Worm (Caenorhabditis elegans) whole organism, L2 larva: Measurements from ENCODE around the gene K07F5.6.

Experiments
- C34F6.9 ChIP-seq: fragments of 150-350 bp; optimal IDR thresholded peaks from 2 replicates; lab custom pipeline; 2014; ENCODE audit warnings: missing biosample characterization, missing genetic modification characterization
- F13H6.1 ChIP-seq: sonication (generic microtip); optimal IDR thresholded peaks from 2 replicates; lab custom pipeline; 2016; ENCODE audit warnings: missing genetic modification characterization, missing compliant biosample characterization
- R02D3.7 ChIP-seq: fragments of 150-350 bp; optimal IDR thresholded peaks from 2 replicates; lab custom pipeline; 2014; ENCODE audit warnings: missing biosample characterization, missing genetic modification characterization
- Y55F3AM.14 ChIP-seq: fragments of 200-800 bp; sonication (Bioruptor generic); optimal IDR thresholded peaks from 2 replicates; lab custom pipeline; 2018; ENCODE audit warnings: mild to moderate bottlenecking, missing genetic modification characterization, missing compliant biosample characterization
- ZK546.5 ChIP-seq: sonication (generic microtip); optimal IDR thresholded peaks from 2 replicates; lab custom pipeline; 2017; ENCODE audit warnings: missing biosample characterization, missing genetic modification characterization
- alr-1 ChIP-seq: fragments of 150-350 bp; optimal IDR thresholded peaks from 2 replicates; lab custom pipeline; 2014; ENCODE audit warnings: missing biosample characterization, missing genetic modification characterization
- aly-2 ChIP-seq: fragments of 150-350 bp; optimal IDR thresholded peaks from 2 replicates; lab custom pipeline; 2014; ENCODE audit warnings: missing biosample characterization, missing genetic modification characterization
- ama-1 ChIP-seq: fragments of 150-350 bp; optimal IDR thresholded peaks from 2 replicates; lab custom pipeline; 2018; ENCODE audit warnings: inconsistent platforms
- blmp-1 ChIP-seq: sonication (generic microtip); optimal IDR thresholded peaks from 2 replicates; lab custom pipeline; 2017; ENCODE audit warnings: missing genetic modification characterization, mild to moderate bottlenecking, missing compliant biosample characterization, antibody characterized with exemption, moderate library complexity; ENCODE audit not compliant: insufficient read depth
- ceh-16 ChIP-seq: fragments of 150-350 bp; optimal IDR thresholded peaks from 2 replicates; lab custom pipeline; 2014; ENCODE audit warnings: missing biosample characterization, missing genetic modification characterization
- ceh-82 ChIP-seq: fragments of 150-350 bp; optimal IDR thresholded peaks from 2 replicates; lab custom pipeline; 2014; ENCODE audit warnings: missing biosample characterization, missing genetic modification characterization
- crh-2 ChIP-seq: sonication (generic microtip); optimal IDR thresholded peaks from 2 replicates; lab custom pipeline; 2017; ENCODE audit warnings: missing biosample characterization, missing genetic modification characterization
- dmd-4 ChIP-seq: sonication (generic microtip); optimal IDR thresholded peaks from 2 replicates; lab custom pipeline; 2017; ENCODE audit warnings: missing biosample characterization, missing genetic modification characterization
- egl-27 ChIP-seq: sonication (generic microtip); optimal IDR thresholded peaks from 3 replicates; lab custom pipeline; 2017; ENCODE audit warnings: missing biosample characterization, missing genetic modification reagents, missing genetic modification characterization
- elt-1 ChIP-seq: fragments of 150-350 bp; optimal IDR thresholded peaks from 2 replicates; lab custom pipeline; 2014; ENCODE audit warnings: missing biosample characterization, missing genetic modification characterization
- elt-3 ChIP-seq: sonication (generic microtip); optimal IDR thresholded peaks from 2 replicates; lab custom pipeline; 2017; ENCODE audit warnings: missing biosample characterization, missing genetic modification characterization
- fos-1 ChIP-seq: fragments of 150-350 bp; optimal IDR thresholded peaks from 2 replicates; lab custom pipeline; 2014; ENCODE audit warnings: missing biosample characterization, missing genetic modification characterization
- gmeb-1 ChIP-seq: fragments of 150-350 bp; optimal IDR thresholded peaks from 2 replicates; lab custom pipeline; 2014; ENCODE audit warnings: missing biosample characterization, missing genetic modification characterization
- lin-11 ChIP-seq: fragments of 150-350 bp; sonication (generic microtip); optimal IDR thresholded peaks from 2 replicates; lab custom pipeline; 2014; ENCODE audit warnings: missing biosample characterization, missing genetic modification characterization, inconsistent platforms, mixed read lengths
- lin-13 ChIP-seq: fragments of 150-350 bp; optimal IDR thresholded peaks from 2 replicates; lab custom pipeline; 2014; ENCODE audit warnings: missing biosample characterization, missing genetic modification reagents, missing genetic modification characterization
- lin-39 ChIP-seq: fragments of 150-350 bp; optimal IDR thresholded peaks from 2 replicates; lab custom pipeline; 2014; ENCODE audit warnings: missing biosample characterization, missing genetic modification reagents, missing genetic modification characterization
- lsy-2 ChIP-seq, 2 experiments: fragments of 150-350 bp in 1 of 2; sonication (generic microtip) in 1 of 2; optimal IDR thresholded peaks; 2 replicates each; lab custom pipeline; 2014 to 2017; ENCODE audit warnings: missing biosample characterization in 2 of 2, missing genetic modification characterization in 2 of 2
- mab-5 ChIP-seq: fragments of 150-350 bp; optimal IDR thresholded peaks from 2 replicates; lab custom pipeline; 2014; ENCODE audit warnings: missing biosample characterization, missing genetic modification characterization
- mbf-1 ChIP-seq: sonication (generic microtip); optimal IDR thresholded peaks from 2 replicates; lab custom pipeline; 2017; ENCODE audit warnings: missing biosample characterization, missing genetic modification characterization
- mdl-1 ChIP-seq, 2 experiments: fragments of 150-350 bp in 1 of 2; sonication (generic microtip) in 1 of 2; optimal IDR thresholded peaks; 2 replicates each; lab custom pipeline; 2017; ENCODE audit warnings: missing biosample characterization in 2 of 2, missing genetic modification characterization in 2 of 2
- nhr-10 ChIP-seq: sonication (generic microtip); optimal IDR thresholded peaks from 2 replicates; lab custom pipeline; 2017; ENCODE audit warnings: missing biosample characterization, missing genetic modification characterization
- nhr-11 ChIP-seq: fragments of 150-350 bp; optimal IDR thresholded peaks from 2 replicates; lab custom pipeline; 2014; ENCODE audit warnings: missing biosample characterization, missing genetic modification characterization
- nhr-12 ChIP-seq: fragments of 150-350 bp; optimal IDR thresholded peaks from 2 replicates; lab custom pipeline; 2014; ENCODE audit warnings: missing biosample characterization, missing genetic modification characterization
- nhr-129 ChIP-seq: fragments of 150-350 bp; optimal IDR thresholded peaks from 2 replicates; lab custom pipeline; 2014; ENCODE audit warnings: missing biosample characterization, missing genetic modification characterization
- nhr-21 ChIP-seq: fragments of 150-350 bp; optimal IDR thresholded peaks from 2 replicates; lab custom pipeline; 2014; ENCODE audit warnings: missing biosample characterization, missing genetic modification characterization
- nhr-23 ChIP-seq: fragments of 150-350 bp; optimal IDR thresholded peaks from 2 replicates; lab custom pipeline; 2014; ENCODE audit warnings: missing biosample characterization, missing genetic modification reagents, missing genetic modification characterization
- nhr-237 ChIP-seq: fragments of 150-350 bp; optimal IDR thresholded peaks from 2 replicates; lab custom pipeline; 2014; ENCODE audit warnings: missing biosample characterization, missing genetic modification characterization
- nhr-25 ChIP-seq: fragments of 150-350 bp; sonication (generic microtip); optimal IDR thresholded peaks from 3 replicates; lab custom pipeline; 2014; ENCODE audit warnings: missing biosample characterization, missing genetic modification characterization
- nhr-6 ChIP-seq: fragments of 150-350 bp; optimal IDR thresholded peaks from 2 replicates; lab custom pipeline; 2014; ENCODE audit warnings: missing biosample characterization, missing genetic modification characterization
- nhr-77 ChIP-seq: fragments of 150-350 bp; optimal IDR thresholded peaks from 2 replicates; lab custom pipeline; 2014; ENCODE audit warnings: missing biosample characterization, missing genetic modification characterization
- peb-1 ChIP-seq: fragments of 150-350 bp; optimal IDR thresholded peaks from 2 replicates; lab custom pipeline; 2014; ENCODE audit warnings: missing biosample characterization, missing genetic modification characterization
- sem-4 ChIP-seq: fragments of 150-350 bp; optimal IDR thresholded peaks from 2 replicates; lab custom pipeline; 2014; ENCODE audit warnings: missing biosample characterization, missing genetic modification reagents, missing genetic modification characterization
- skn-1 ChIP-seq: sonication (generic microtip); optimal IDR thresholded peaks from 2 replicates; lab custom pipeline; 2017; ENCODE audit warnings: missing biosample characterization, missing genetic modification characterization
- sma-3 ChIP-seq: sonication (generic microtip); optimal IDR thresholded peaks from 2 replicates; lab custom pipeline; 2016; ENCODE audit warnings: missing genetic modification reagents, missing genetic modification characterization, missing compliant biosample characterization
- sma-9 ChIP-seq, 2 experiments: fragments of 150-350 bp in 1 of 2; sonication (generic microtip) in 1 of 2; optimal IDR thresholded peaks; 2 replicates each; lab custom pipeline; 2014 to 2016; ENCODE audit warnings: missing genetic modification characterization in 2 of 2, mild to moderate bottlenecking in 1 of 2, missing biosample characterization in 1 of 2, missing compliant biosample characterization in 1 of 2, missing genetic modification reagents in 1 of 2, moderate library complexity in 1 of 2
- snpc-4 ChIP-seq: fragments of 150-350 bp; optimal IDR thresholded peaks from 2 replicates; lab custom pipeline; 2014; ENCODE audit warnings: missing biosample characterization, missing genetic modification characterization
- unc-39 ChIP-seq: fragments of 150-350 bp; optimal IDR thresholded peaks from 2 replicates; lab custom pipeline; 2014; ENCODE audit warnings: missing biosample characterization, missing genetic modification characterization
- unc-55 ChIP-seq: fragments of 150-350 bp; sonication (generic microtip); optimal IDR thresholded peaks from 3 replicates; lab custom pipeline; 2014; ENCODE audit warnings: missing biosample characterization, missing genetic modification reagents, missing genetic modification characterization
- unc-62 ChIP-seq: fragments of 150-350 bp; optimal IDR thresholded peaks from 2 replicates; lab custom pipeline; 2014; ENCODE audit warnings: missing biosample characterization, missing genetic modification reagents, missing genetic modification characterization
- zag-1 ChIP-seq: fragments of 150-350 bp; optimal IDR thresholded peaks from 2 replicates; lab custom pipeline; 2014; ENCODE audit warnings: missing biosample characterization, missing genetic modification characterization
- ztf-1 ChIP-seq: fragments of 200-800 bp; sonication (Bioruptor generic); conservative IDR thresholded peaks from 2 replicates; pipeline ENCODE4 v1.3.6; 2022; ENCODE audit warnings: missing genetic modification characterization, missing compliant biosample characterization
- ztf-11 ChIP-seq: sonication (generic microtip); optimal IDR thresholded peaks from 2 replicates; lab custom pipeline; 2017; ENCODE audit warnings: missing biosample characterization, missing genetic modification characterization
- ztf-4 ChIP-seq: fragments of 150-350 bp; optimal IDR thresholded peaks from 2 replicates; lab custom pipeline; 2014; ENCODE audit warnings: missing biosample characterization, missing genetic modification characterization

The K07F5.6 gene

DNA sequence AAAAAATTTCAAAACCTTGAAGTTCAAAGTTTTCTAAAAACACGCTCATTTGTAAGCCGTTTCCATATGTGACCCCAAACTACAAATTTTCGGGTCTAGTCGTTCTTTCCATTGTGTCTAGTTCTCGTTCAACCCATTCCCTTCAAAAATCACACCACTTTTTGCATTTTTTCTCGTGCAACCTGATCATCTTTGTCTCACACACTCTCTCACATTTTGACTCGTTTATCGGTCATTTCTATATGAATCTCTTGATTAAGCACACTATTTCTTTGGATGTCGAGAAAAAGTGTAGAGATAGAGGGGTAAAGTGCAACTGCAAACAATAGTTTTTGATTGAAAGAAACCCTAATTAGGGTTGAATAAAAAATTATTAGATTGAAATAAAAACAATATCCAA lies 42.9 kb downstream of the K07F5.6 start (continued):
- TF ChIP-seq egl-27 (tag; lab: Kevin White, UChicago), result peak; percentile 22

DNA sequence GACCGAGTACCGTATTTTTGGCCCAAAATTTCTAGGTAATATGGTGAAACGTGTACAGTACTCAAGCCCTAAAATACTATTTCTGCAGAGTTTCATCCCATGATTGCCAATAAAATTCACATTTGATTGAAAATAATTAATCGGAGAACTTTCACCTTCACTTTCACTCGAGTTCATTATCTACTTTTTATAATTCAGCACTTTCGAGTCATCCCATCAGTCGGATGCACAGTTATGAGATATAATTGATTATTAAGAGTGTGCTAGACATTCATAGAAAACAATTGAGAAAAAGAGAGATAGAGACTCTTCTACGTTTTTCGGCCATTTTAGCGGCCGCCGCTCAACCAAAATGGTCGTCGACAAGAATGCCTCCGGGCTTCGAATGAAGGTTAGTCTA lies 43.8 kb downstream of the K07F5.6 start, which contains the start of gene fat-3:
fat-3 (plus strand) TSS at position 313 of the 400 bp plus-strand sequence.
- TF ChIP-seq crh-2 (tag; lab: Kevin White, UChicago) (peak; percentile 33), nhr-12 (tag; lab: Kevin White, UChicago) (no peak), unc-55 (no peak), blmp-1 (tag; lab: Kevin White, UChicago) (peak; percentile 91), sma-9 (GFP tag; optimal IDR thresholded peaks at IDR 0.05; lab: Kevin White, UChicago) (peak; percentile 62), sma-9 (tag; optimal IDR thresholded peaks at IDR 0.05; lab: Kevin White, UChicago) (no peak), F13H6.1 (peak; percentile 1), lsy-2 (tag; optimal IDR thresholded peaks at IDR 0.05; lab: Kevin White, UChicago) (peak in 1 of 2 experiments; percentile 24), nhr-6 (tag; lab: Kevin White, UChicago) (no peak), R02D3.7 (tag; lab: Kevin White, UChicago) (no peak), fos-1 (tag; lab: Kevin White, UChicago) (peak; percentile 72), nhr-23 (tag; lab: Kevin White, UChicago) (no peak), C34F6.9 (tag; lab: Kevin White, UChicago) (peak; percentile 30), mab-5 (tag; lab: Kevin White, UChicago) (no peak)

DNA sequence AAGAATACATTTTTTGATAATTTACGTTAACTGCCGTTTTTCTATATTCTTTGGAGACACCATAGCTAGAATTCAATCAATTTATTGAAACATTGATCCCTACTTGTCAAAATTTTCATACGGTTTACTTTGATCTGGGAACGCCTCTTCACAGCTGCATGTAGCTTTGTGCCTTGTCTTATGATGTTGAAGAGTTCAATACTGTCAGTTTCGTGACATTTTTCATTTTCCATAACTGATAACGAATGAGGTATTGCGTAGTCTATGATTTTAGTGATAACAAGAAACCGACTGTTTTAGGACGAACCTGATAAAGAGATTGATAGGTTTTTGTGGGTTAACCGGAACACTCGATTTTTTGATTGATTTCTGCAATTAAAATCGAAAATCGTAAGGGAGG lies 45.1 kb downstream of the K07F5.6 start:
- no peak for TF ChIP-seq nhr-25
- TF ChIP-seq dmd-4 (tag; lab: Kevin White, UChicago), result no peak
- TF ChIP-seq nhr-129 (tag; lab: Kevin White, UChicago), result peak; percentile 21
- TF ChIP-seq unc-55, result no peak
- no peak for TF ChIP-seq mab-5 (tag; lab: Kevin White, UChicago)
- peak; percentile 83 for TF ChIP-seq sma-9 (GFP tag; optimal IDR thresholded peaks at IDR 0.05; lab: Kevin White, UChicago)
- TF ChIP-seq sma-9 (tag; optimal IDR thresholded peaks at IDR 0.05; lab: Kevin White, UChicago), result no peak
- no peak for TF ChIP-seq nhr-6 (tag; lab: Kevin White, UChicago)
- TF ChIP-seq unc-39 (tag; lab: Kevin White, UChicago), result no peak
- TF ChIP-seq Y55F3AM.14, result no peak
- no peak for TF ChIP-seq unc-62 (GFP tag; lab: Kevin White, UChicago)
- TF ChIP-seq skn-1 (tag; lab: Kevin White, UChicago), result no peak
- TF ChIP-seq nhr-23 (tag; lab: Kevin White, UChicago), result no peak
- TF ChIP-seq R02D3.7 (tag; lab: Kevin White, UChicago), result no peak
- no peak for TF ChIP-seq ztf-1 (GFP tag; lab: Robert Waterston, UW)
- TF ChIP-seq fos-1 (tag; lab: Kevin White, UChicago), result peak; percentile 91
- peak; percentile 34 for TF ChIP-seq blmp-1 (tag; lab: Kevin White, UChicago)
- peak; percentile 25 for TF ChIP-seq F13H6.1
- TF ChIP-seq nhr-21 (tag; lab: Kevin White, UChicago), result no peak
- peak; percentile 78 for TF ChIP-seq crh-2 (tag; lab: Kevin White, UChicago)
- TF ChIP-seq nhr-77 (tag; lab: Kevin White, UChicago), result no peak
- no peak for TF ChIP-seq ceh-16
- no peak for TF ChIP-seq alr-1 (tag; lab: Kevin White, UChicago)
- no peak for TF ChIP-seq egl-27 (tag; lab: Kevin White, UChicago)
- no peak for TF ChIP-seq nhr-11 (tag; lab: Kevin White, UChicago)
- TF ChIP-seq C34F6.9 (tag; lab: Kevin White, UChicago), result no peak
- no peak for TF ChIP-seq sem-4 (tag; lab: Kevin White, UChicago)
- no peak for TF ChIP-seq elt-3 (tag; lab: Kevin White, UChicago)
- no peak for TF ChIP-seq mdl-1 (tag; optimal IDR thresholded peaks at IDR 0.05; lab: Kevin White, UChicago)
- no peak for TF ChIP-seq ztf-4
- TF ChIP-seq nhr-237 (tag; lab: Kevin White, UChicago), result no peak
- TF ChIP-seq nhr-12 (tag; lab: Kevin White, UChicago), result no peak
- TF ChIP-seq mbf-1, result no peak
- TF ChIP-seq lin-13 (GFP tag; lab: Kevin White, UChicago), result no peak
- no peak for TF ChIP-seq peb-1 (tag; lab: Kevin White, UChicago)
- TF ChIP-seq snpc-4 (tag; lab: Kevin White, UChicago), result no peak
- no peak for TF ChIP-seq ZK546.5 (tag; lab: Kevin White, UChicago)
- no peak for TF ChIP-seq zag-1 (tag; lab: Kevin White, UChicago)
- no peak for TF ChIP-seq ceh-82 (tag; lab: Kevin White, UChicago)
- TF ChIP-seq elt-1, result no peak
- no peak for TF ChIP-seq aly-2
- TF ChIP-seq lin-11 (tag; lab: Kevin White, UChicago), result no peak
- TF ChIP-seq nhr-10 (tag; lab: Kevin White, UChicago), result no peak
- TF ChIP-seq lin-39, result no peak
- TF ChIP-seq lsy-2 (tag; optimal IDR thresholded peaks at IDR 0.05; lab: Kevin White, UChicago), result no peak
- peak; percentile 48 for TF ChIP-seq gmeb-1 (tag; lab: Kevin White, UChicago)
- peak; percentile 24 for TF ChIP-seq sma-3 (GFP tag; lab: Kevin White, UChicago)
- TF ChIP-seq ztf-11 (tag; lab: Kevin White, UChicago), result no peak
- no peak for TF ChIP-seq ama-1 (lab: Kevin White, UChicago)
